Worm (Caenorhabditis elegans): Measurements from ENCODE around the gene mltn-7.

Gene mltn-7

ce11 chrV:343546-343945 is 26.6 kb upstream of the mltn-7 start:
- TF ChIP-seq dpl-1 (GFP tag; optimal IDR thresholded peaks at IDR 0.05): no peak
- no peak for TF ChIP-seq D2030.7 (GFP tag; IDR thresholded peaks at IDR 0.05)
- no peak for TF ChIP-seq dox-1 (GFP tag; IDR thresholded peaks at IDR 0.05)
- no peak for TF ChIP-seq ztf-6 (GFP tag; IDR thresholded peaks at IDR 0.05)
- no peak for TF ChIP-seq ekl-4 (GFP tag; IDR thresholded peaks at IDR 0.05)
- TF ChIP-seq akir-1 (GFP tag; optimal IDR thresholded peaks at IDR 0.05): no peak
- no peak for TF ChIP-seq attf-5 (GFP tag; optimal IDR thresholded peaks at IDR 0.05)
- TF ChIP-seq ceh-79 (tag; optimal IDR thresholded peaks at IDR 0.05): no peak
- TF ChIP-seq hsf-1 (GFP tag; IDR thresholded peaks at IDR 0.05): no peak
- TF ChIP-seq tlf-1 (GFP tag; optimal IDR thresholded peaks at IDR 0.05): no peak
- TF ChIP-seq xnd-1 (tag; optimal IDR thresholded peaks at IDR 0.05): no peak
- TF ChIP-seq nhr-90 (tag; optimal IDR thresholded peaks at IDR 0.05): no peak

ce11 chrV:346005-346404 is 24.1 kb upstream of the mltn-7 start:
- TF ChIP-seq B0019.2 (GFP tag; conservative IDR thresholded peaks at IDR 0.05) (no peak), aptf-2 (GFP tag; conservative IDR thresholded peaks at IDR 0.05) (no peak)

- TF ChIP-seq F57A8.1 (GFP tag; optimal IDR thresholded peaks at IDR 0.05): no peak
- no peak for TF ChIP-seq somi-1 (GFP tag; optimal IDR thresholded peaks at IDR 0.05)
- peak; percentile 16 for TF ChIP-seq xnd-1 (tag; optimal IDR thresholded peaks at IDR 0.05)
- peak; percentile 73 for TF ChIP-seq F33H1.4 (GFP tag; IDR thresholded peaks at IDR 0.05)
- TF ChIP-seq egrh-3 (GFP tag; IDR thresholded peaks at IDR 0.05): peak; percentile 86
- no peak for TF ChIP-seq B0035.1 (tag; optimal IDR thresholded peaks at IDR 0.05)
- no peak for TF ChIP-seq mes-4 (tag; optimal IDR thresholded peaks at IDR 0.05)
- peak; percentile 34 for TF ChIP-seq lin-54 (GFP tag; optimal IDR thresholded peaks at IDR 0.05)
- TF ChIP-seq hsf-1 (GFP tag; IDR thresholded peaks at IDR 0.05): no peak
- TF ChIP-seq lsl-1 (GFP tag; optimal IDR thresholded peaks at IDR 0.05): peak; percentile 72
- no peak for TF ChIP-seq madf-8 (GFP tag; conservative IDR thresholded peaks at IDR 0.05)
- no peak for TF ChIP-seq F52B5.7 (tag; optimal IDR thresholded peaks at IDR 0.05)
- no peak for TF ChIP-seq Y67H2A.10 (GFP tag; conservative IDR thresholded peaks at IDR 0.05)
- TF ChIP-seq tbp1 (GFP tag; optimal IDR thresholded peaks at IDR 0.05): peak; percentile 3
- TF ChIP-seq sdz-38 (tag; optimal IDR thresholded peaks at IDR 0.05): no peak
- TF ChIP-seq D2030.7 (GFP tag; IDR thresholded peaks at IDR 0.05): peak; percentile 27; the same call in 1 of the 2 replicates
- peak; percentile 61; the same call in 1 of the 2 replicates for TF ChIP-seq madf-6 (GFP tag; IDR thresholded peaks at IDR 0.05)
- no peak for TF ChIP-seq hrde-1 (tag; optimal IDR thresholded peaks at IDR 0.05; ENCODE audit: borderline replicate concordance)
- TF ChIP-seq ztf-3 (GFP tag; optimal IDR thresholded peaks at IDR 0.05): no peak
- TF ChIP-seq C06A6.2 (GFP tag; conservative IDR thresholded peaks at IDR 0.05): no peak
- TF ChIP-seq efl-1 (GFP tag; optimal IDR thresholded peaks at IDR 0.05): peak; percentile 2
- peak; percentile 63; the same call in 1 of the 2 replicates for TF ChIP-seq mcd-1 (GFP tag; IDR thresholded peaks at IDR 0.05)
- TF ChIP-seq zfh-2 (GFP tag; conservative IDR thresholded peaks at IDR 0.05): peak; percentile 34; the same call in 1 of the 2 replicates
- TF ChIP-seq mel-28 (tag; optimal IDR thresholded peaks at IDR 0.05; ENCODE audit: borderline replicate concordance): no peak
Measured at ce11 chrV:347561-348345, 22.4 kb upstream of the mltn-7 start.
